Worm (Caenorhabditis elegans): Measurements from ENCODE around the gene vap-1.

- TF ChIP-seq F16B12.6 (tag; optimal IDR thresholded peaks at IDR 0.05) = no peak
- no peak for TF ChIP-seq dsc-1 (tag; optimal IDR thresholded peaks at IDR 0.05)
- TF ChIP-seq jun-1 (tag; optimal IDR thresholded peaks at IDR 0.05) = no peak
- no peak for TF ChIP-seq skn-1 (tag; optimal IDR thresholded peaks at IDR 0.05)
- TF ChIP-seq snu-23 (GFP tag; optimal IDR thresholded peaks at IDR 0.05) = no peak
- TF ChIP-seq aha-1 (tag; optimal IDR thresholded peaks at IDR 0.05) = no peak
- TF ChIP-seq ama-1 (optimal IDR thresholded peaks at IDR 0.05) = no peak
- no peak for TF ChIP-seq aly-2 (tag; optimal IDR thresholded peaks at IDR 0.05)
- no peak for TF ChIP-seq fos-1 (tag; optimal IDR thresholded peaks at IDR 0.05)
- TF ChIP-seq lsy-2 (tag; optimal IDR thresholded peaks at IDR 0.05) = no peak
- no peak for TF ChIP-seq nhr-77 (tag; optimal IDR thresholded peaks at IDR 0.05)
- TF ChIP-seq nhr-84 (tag; optimal IDR thresholded peaks at IDR 0.05) = no peak
Observed at ce11 chrX:17384343-17384742, 12.0 kb downstream of the vap-1 start.
